Worm (Caenorhabditis elegans): ENCODE measurements around the gene T04H1.5.
A peak's percentile ranks its signal among the peaks of the same experiment; 100 is the strongest.

T04H1.5 gene

ce11 chrV:12291587-12291986 is 40.4 kb downstream of the T04H1.5 start, which contains the start of the genes srpa-68 and srh-16 (continued):
- TF ChIP-seq T26A5.8 (tag; optimal IDR thresholded peaks at IDR 0.05), result no peak
- TF ChIP-seq hmg-20 (GFP tag; IDR thresholded peaks at IDR 0.05), result peak; percentile 87
- peak; percentile 90 for TF ChIP-seq dpl-1 (GFP tag; optimal IDR thresholded peaks at IDR 0.05)
- no peak for TF ChIP-seq nhr-179 (tag; optimal IDR thresholded peaks at IDR 0.05)
- TF ChIP-seq attf-6 (GFP tag; IDR thresholded peaks at IDR 0.05), result 0 out of 2 replicates have a peak, but pooled peaks have one; percentile 34
- TF ChIP-seq lsl-1 (GFP tag; optimal IDR thresholded peaks at IDR 0.05), result peak; percentile 68
- no peak for TF ChIP-seq nfya-2 (GFP tag; IDR thresholded peaks at IDR 0.05)
- TF ChIP-seq Y53G8AR.9 (GFP tag; conservative IDR thresholded peaks at IDR 0.05), result peak; percentile 94
- TF ChIP-seq T07F8.4 (tag; optimal IDR thresholded peaks at IDR 0.05), result no peak
- TF ChIP-seq nhr-80 (tag; optimal IDR thresholded peaks at IDR 0.05), result peak; percentile 53
- TF ChIP-seq unc-130 (GFP tag; optimal IDR thresholded peaks at IDR 0.05), result peak; percentile 23
- TF ChIP-seq F10E7.11 (tag; optimal IDR thresholded peaks at IDR 0.05), result no peak
- TF ChIP-seq nhr-90 (tag; optimal IDR thresholded peaks at IDR 0.05), result peak; percentile 12
- no peak for TF ChIP-seq rpc-1 (optimal IDR thresholded peaks at IDR 0.05)
- no peak for TF ChIP-seq rpc-1 (tag; optimal IDR thresholded peaks at IDR 0.05)
- peak; percentile 66 for TF ChIP-seq ceh-100 (GFP tag; IDR thresholded peaks at IDR 0.05)
- TF ChIP-seq F39B2.1 (GFP tag; IDR thresholded peaks at IDR 0.05), result 0 out of 2 replicates have a peak, but pooled peaks have one; percentile 78
- no peak for TF ChIP-seq akir-1 (GFP tag; optimal IDR thresholded peaks at IDR 0.05)
- TF ChIP-seq Y79H2A.3 (GFP tag; conservative IDR thresholded peaks at IDR 0.05), result no peak
- no peak for TF ChIP-seq pha-4 (tag; optimal IDR thresholded peaks at IDR 0.05)
- no peak; the same call in 1 of the 2 replicates for TF ChIP-seq madf-8 (GFP tag; conservative IDR thresholded peaks at IDR 0.05)
- peak; percentile 89 for TF ChIP-seq rcor-1 (GFP tag; IDR thresholded peaks at IDR 0.05)
- TF ChIP-seq let-526 (GFP tag; IDR thresholded peaks at IDR 0.05), result no peak
- no peak for TF ChIP-seq athp-1 (tag; optimal IDR thresholded peaks at IDR 0.05)
- 0 out of 2 replicates have a peak, but pooled peaks have one; percentile 41 for TF ChIP-seq lir-1 (GFP tag; conservative IDR thresholded peaks at IDR 0.05)
- TF ChIP-seq xnd-1 (tag; optimal IDR thresholded peaks at IDR 0.05), result peak; percentile 59
- TF ChIP-seq ztf-26 (tag; optimal IDR thresholded peaks at IDR 0.05), result peak; percentile 59
- TF ChIP-seq B0261.1 (tag; optimal IDR thresholded peaks at IDR 0.05), result peak; percentile 11

ce11 chrV:12294091-12294490 is 43.0 kb downstream of the T04H1.5 start:
- TF ChIP-seq madf-8 (GFP tag; conservative IDR thresholded peaks at IDR 0.05), result no peak

ce11 chrV:12295015-12295414 is 43.9 kb downstream of the T04H1.5 start:
- TF ChIP-seq dpff-1 (tag; optimal IDR thresholded peaks at IDR 0.05), result no peak
- no peak for TF ChIP-seq gei-17 (GFP tag; optimal IDR thresholded peaks at IDR 0.05)
- no peak for TF ChIP-seq ztf-3 (GFP tag; optimal IDR thresholded peaks at IDR 0.05)
- TF ChIP-seq dox-1 (GFP tag; IDR thresholded peaks at IDR 0.05), result no peak
- no peak for TF ChIP-seq tbp1 (GFP tag; optimal IDR thresholded peaks at IDR 0.05)
- TF ChIP-seq madf-6 (GFP tag; IDR thresholded peaks at IDR 0.05), result no peak

ce11 chrV:12295520-12295919 is 44.4 kb downstream of the T04H1.5 start:
- TF ChIP-seq hlh-26 (GFP tag; conservative IDR thresholded peaks at IDR 0.05), result no peak
- no peak for TF ChIP-seq hmg-20 (GFP tag; IDR thresholded peaks at IDR 0.05)
- no peak for TF ChIP-seq C06A6.2 (GFP tag; conservative IDR thresholded peaks at IDR 0.05)
- TF ChIP-seq snpc-4 (GFP tag; optimal IDR thresholded peaks at IDR 0.05), result no peak
- TF ChIP-seq snpc-4 (tag; optimal IDR thresholded peaks at IDR 0.05), result no peak
- no peak for TF ChIP-seq lin-35 (GFP tag; optimal IDR thresholded peaks at IDR 0.05)
- TF ChIP-seq Y53G8AR.9 (GFP tag; conservative IDR thresholded peaks at IDR 0.05), result no peak
- TF ChIP-seq sea-2 (GFP tag; IDR thresholded peaks at IDR 0.05), result no peak
- TF ChIP-seq zim-3 (tag; optimal IDR thresholded peaks at IDR 0.05), result no peak
- TF ChIP-seq ekl-4 (GFP tag; IDR thresholded peaks at IDR 0.05), result no peak
- TF ChIP-seq zfh-2 (GFP tag; conservative IDR thresholded peaks at IDR 0.05), result no peak
- TF ChIP-seq F23B12.7 (tag; optimal IDR thresholded peaks at IDR 0.05; ENCODE audit: insufficient read depth), result no peak
- TF ChIP-seq lin-54 (GFP tag; optimal IDR thresholded peaks at IDR 0.05), result no peak
- no peak for TF ChIP-seq madf-3 (GFP tag; IDR thresholded peaks at IDR 0.05)
- TF ChIP-seq Y79H2A.3 (GFP tag; conservative IDR thresholded peaks at IDR 0.05), result no peak
- TF ChIP-seq cebp-2 (GFP tag; IDR thresholded peaks at IDR 0.05), result no peak
- no peak for TF ChIP-seq athp-1 (tag; optimal IDR thresholded peaks at IDR 0.05)
- TF ChIP-seq ztf-26 (tag; optimal IDR thresholded peaks at IDR 0.05), result no peak

Measured in whole organism, young adult.